Fruit fly (Drosophila melanogaster) whole organism, adult: ENCODE measurements around the gene CG3587.

ENCODE experiments used
- CG11617 ChIP-seq: fragments of 200-800 bp; sonication (Bioruptor generic); optimal IDR thresholded peaks from 2 replicates; lab custom pipeline; 2017; ENCODE audit warnings: mild to moderate bottlenecking, missing biosample characterization, missing genetic modification reagents, missing genetic modification characterization
- CG12768 ChIP-seq: fragments of 200-800 bp; sonication (Bioruptor generic); optimal IDR thresholded peaks from 2 replicates; lab custom pipeline; 2017; ENCODE audit warnings: missing biosample characterization, missing genetic modification characterization, mild to moderate bottlenecking, moderate library complexity, missing genetic modification reagents
- CG14711 ChIP-seq: fragments of 200-800 bp; sonication (Bioruptor generic); optimal IDR thresholded peaks from 2 replicates; lab custom pipeline; 2018; ENCODE audit warnings: missing biosample characterization, mild to moderate bottlenecking, missing genetic modification characterization, moderate library complexity
- CG1620 ChIP-seq: fragments of 200-800 bp; sonication (Bioruptor generic); optimal IDR thresholded peaks from 2 replicates; lab custom pipeline; 2016; ENCODE audit warnings: missing biosample characterization, missing genetic modification characterization
- CG33017 ChIP-seq: fragments of 200-800 bp; sonication (Bioruptor generic); optimal IDR thresholded peaks from 2 replicates; lab custom pipeline; 2018; ENCODE audit warnings: missing biosample characterization, mild to moderate bottlenecking, missing genetic modification characterization, moderate library complexity
- CG5204 ChIP-seq: fragments of 200-800 bp; sonication (Bioruptor generic); optimal IDR thresholded peaks from 2 replicates; lab custom pipeline; 2016; ENCODE audit warnings: missing biosample characterization, missing genetic modification characterization
- CG7045 ChIP-seq: fragments of 200-800 bp; sonication (Bioruptor generic); optimal IDR thresholded peaks from 2 replicates; lab custom pipeline; 2017; ENCODE audit warnings: missing biosample characterization, mild to moderate bottlenecking, missing genetic modification characterization
- CG7101 ChIP-seq: fragments of 200-800 bp; sonication (Bioruptor generic); optimal IDR thresholded peaks from 2 replicates; lab custom pipeline; 2018; ENCODE audit warnings: missing biosample characterization, mild to moderate bottlenecking, missing genetic modification characterization, moderate library complexity
- Clk ChIP-seq: fragments of 200-800 bp; sonication (Bioruptor generic); optimal IDR thresholded peaks from 2 replicates; lab custom pipeline; 2017; ENCODE audit warnings: missing biosample characterization, missing genetic modification characterization
- Crg-1 ChIP-seq: fragments of 200-800 bp; sonication (Bioruptor generic); optimal IDR thresholded peaks from 2 replicates; lab custom pipeline; 2016; ENCODE audit warnings: missing biosample characterization, missing genetic modification characterization
- Hr96 ChIP-seq: fragments of 200-800 bp; sonication (Bioruptor generic); optimal IDR thresholded peaks from 2 replicates; lab custom pipeline; 2016; ENCODE audit warnings: missing biosample characterization, missing genetic modification characterization
- Mnt ChIP-seq: fragments of 200-800 bp; sonication (Bioruptor generic); optimal IDR thresholded peaks from 2 replicates; lab custom pipeline; 2016; ENCODE audit warnings: missing biosample characterization, mild to moderate bottlenecking, missing genetic modification characterization
- bab1 ChIP-seq: fragments of 200-800 bp; sonication (Bioruptor generic); optimal IDR thresholded peaks from 3 replicates; lab custom pipeline; 2019; ENCODE audit warnings: missing biosample characterization, mild to moderate bottlenecking, missing genetic modification characterization, moderate library complexity
- cic ChIP-seq: fragments of 200-800 bp; sonication (Bioruptor generic); optimal IDR thresholded peaks from 2 replicates; lab custom pipeline; 2017; ENCODE audit warnings: missing biosample characterization, mild to moderate bottlenecking, missing genetic modification characterization, moderate library complexity
- cnc ChIP-seq, 2 experiments: fragments of >200 bp; optimal IDR thresholded peaks; 2 replicates each; lab custom pipeline; 2017
- kay ChIP-seq: fragments of 200-800 bp; sonication (Bioruptor generic); peaks from one replicate; lab custom pipeline; 2016; ENCODE audit warnings: missing biosample characterization, missing genetic modification characterization, borderline replicate concordance
- ovo ChIP-seq: fragments of 200-800 bp; sonication (Bioruptor generic); optimal IDR thresholded peaks from 2 replicates; lab custom pipeline; 2016; ENCODE audit warnings: missing biosample characterization, missing genetic modification characterization
- pad ChIP-seq: fragments of 200-800 bp; sonication (Bioruptor generic); optimal IDR thresholded peaks from 3 replicates; lab custom pipeline; 2017; ENCODE audit warnings: missing biosample characterization, missing genetic modification characterization, mild to moderate bottlenecking, moderate library complexity, missing genetic modification reagents
- tj ChIP-seq: fragments of 200-800 bp; sonication (Bioruptor generic); optimal IDR thresholded peaks from 3 replicates; lab custom pipeline; 2017; ENCODE audit warnings: missing biosample characterization, mild to moderate bottlenecking, missing genetic modification characterization, moderate library complexity
- toe ChIP-seq: fragments of 200-800 bp; sonication (Bioruptor generic); optimal IDR thresholded peaks from 2 replicates; lab custom pipeline; 2016; ENCODE audit warnings: missing biosample characterization, missing genetic modification characterization

The CG3587 gene

DNA sequence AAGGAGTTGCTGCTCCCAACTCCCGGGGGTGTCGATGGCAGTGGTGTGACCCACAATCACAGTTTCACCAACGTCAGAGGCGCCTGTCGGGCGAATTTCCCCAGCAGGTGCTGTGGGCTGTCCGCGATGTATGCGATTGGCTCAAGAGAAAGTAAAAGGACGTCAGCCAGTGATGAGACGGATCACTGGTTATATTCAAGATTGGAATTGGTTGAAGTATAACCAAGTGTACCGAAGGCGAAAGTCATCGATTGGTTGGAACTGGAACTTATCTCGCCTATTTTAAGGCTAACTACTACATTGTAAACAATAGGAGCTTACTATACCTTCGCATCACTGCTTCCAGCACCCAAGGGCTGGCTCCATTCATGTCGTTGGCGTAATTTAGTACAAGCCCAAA is 37.0 kb upstream of the CG3587 start, which contains the start of gene CG32801:
CG32801 (minus strand) TSS at position 101 of the 400 bp plus-strand sequence.
- no peak for TF ChIP-seq CG7045 (GFP tag; lab: Kevin White, UChicago)
- TF ChIP-seq kay (GFP tag; lab: Kevin White, UChicago): no peak

dm6 chrX:1903968-1904367 is 36.1 kb upstream of the CG3587 start:
- TF ChIP-seq ovo (GFP tag; lab: Kevin White, UChicago): peak; percentile 61
- TF ChIP-seq bab1 (GFP tag; lab: Kevin White, UChicago): peak; percentile 0
- TF ChIP-seq Clk (GFP tag; lab: Kevin White, UChicago): no peak
- no peak for TF ChIP-seq CG1620 (GFP tag; lab: Kevin White, UChicago)
- TF ChIP-seq CG33017 (tag; lab: Kevin White, UChicago): no peak
- TF ChIP-seq pad (GFP tag; lab: Kevin White, UChicago): peak; percentile 97

dm6 chrX:1907727-1908264 is 32.3 kb upstream of the CG3587 start, which contains the start of gene mip130:
Gene mip130 (plus strand): TSS chrX:1908239.
- peak; percentile 46 for TF ChIP-seq ovo (GFP tag; lab: Kevin White, UChicago)
- peak; percentile 46 for TF ChIP-seq pad (GFP tag; lab: Kevin White, UChicago)
- peak; percentile 57 for TF ChIP-seq tj
- peak; percentile 17 for TF ChIP-seq CG7045 (GFP tag; lab: Kevin White, UChicago)
- TF ChIP-seq Crg-1 (GFP tag; lab: Kevin White, UChicago): peak; percentile 55
- TF ChIP-seq cnc (optimal IDR thresholded peaks at IDR 0.05; lab: Kevin White, UChicago): no peak
- TF ChIP-seq CG12768 (GFP tag; lab: Kevin White, UChicago): peak; percentile 75
- TF ChIP-seq CG14711 (tag; lab: Kevin White, UChicago): peak; percentile 70
- TF ChIP-seq Hr96 (GFP tag; lab: Kevin White, UChicago): peak; percentile 78
- peak; percentile 79 for TF ChIP-seq bab1 (GFP tag; lab: Kevin White, UChicago)
- TF ChIP-seq toe (GFP tag; lab: Kevin White, UChicago): peak; percentile 51
- peak; percentile 81 for TF ChIP-seq CG11617 (GFP tag; lab: Kevin White, UChicago)
- TF ChIP-seq cic: no peak
- TF ChIP-seq CG33017 (tag; lab: Kevin White, UChicago): peak; percentile 42
- TF ChIP-seq CG7101 (tag; lab: Kevin White, UChicago): peak; percentile 83
- TF ChIP-seq Mnt (GFP tag; lab: Kevin White, UChicago): peak; percentile 67
- TF ChIP-seq Clk (GFP tag; lab: Kevin White, UChicago): no peak
- TF ChIP-seq CG1620 (GFP tag; lab: Kevin White, UChicago): peak; percentile 50
- no peak for TF ChIP-seq kay (GFP tag; lab: Kevin White, UChicago)
- TF ChIP-seq CG5204 (GFP tag; lab: Kevin White, UChicago): peak; percentile 25

DNA sequence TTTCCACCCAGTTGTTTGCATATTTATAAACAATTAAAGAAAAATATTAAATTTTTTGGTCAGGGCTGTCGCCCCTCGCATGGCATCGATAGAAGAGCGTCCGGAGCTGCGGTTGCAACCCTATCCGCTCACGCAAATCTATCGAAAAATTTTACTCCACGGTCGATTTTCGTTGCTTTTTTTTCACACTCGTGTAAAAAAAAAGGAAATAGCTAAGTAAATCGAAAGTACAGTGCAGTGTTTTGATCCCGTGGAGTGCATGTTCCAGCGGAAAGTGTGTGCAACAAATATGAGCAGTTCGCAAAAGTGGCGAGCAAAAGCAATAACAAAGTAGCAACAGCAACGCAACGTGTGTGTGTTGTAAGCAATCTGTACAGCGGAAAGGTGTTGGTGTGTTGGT is 31.4 kb upstream of the CG3587 start, which contains the start of the genes Edem1 and Rbcn-3B:
Edem1 (minus strand) TSS at position 71 of the 400 bp plus-strand sequence.
Rbcn-3B (plus strand) TSS at position 164 of the 400 bp plus-strand sequence.
- TF ChIP-seq bab1 (GFP tag; lab: Kevin White, UChicago) (peak; percentile 48), pad (GFP tag; lab: Kevin White, UChicago) (no peak), CG12768 (GFP tag; lab: Kevin White, UChicago) (peak; percentile 7), Crg-1 (GFP tag; lab: Kevin White, UChicago) (no peak), ovo (GFP tag; lab: Kevin White, UChicago) (no peak), Mnt (GFP tag; lab: Kevin White, UChicago) (peak; percentile 70), cnc (optimal IDR thresholded peaks at IDR 0.05; lab: Kevin White, UChicago) (no peak), CG14711 (tag; lab: Kevin White, UChicago) (peak; percentile 97)

- TF ChIP-seq Clk (GFP tag; lab: Kevin White, UChicago): no peak
- TF ChIP-seq kay (GFP tag; lab: Kevin White, UChicago): no peak
- no peak for TF ChIP-seq CG33017 (tag; lab: Kevin White, UChicago)
- TF ChIP-seq pad (GFP tag; lab: Kevin White, UChicago): peak; percentile 23
- no peak for TF ChIP-seq CG7101 (tag; lab: Kevin White, UChicago)
- TF ChIP-seq CG5204 (GFP tag; lab: Kevin White, UChicago): no peak
- TF ChIP-seq ovo (GFP tag; lab: Kevin White, UChicago): no peak
- no peak for TF ChIP-seq CG12768 (GFP tag; lab: Kevin White, UChicago)
- TF ChIP-seq cnc (optimal IDR thresholded peaks at IDR 0.05; lab: Kevin White, UChicago): no peak
- no peak for TF ChIP-seq CG14711 (tag; lab: Kevin White, UChicago)
- TF ChIP-seq bab1 (GFP tag; lab: Kevin White, UChicago): no peak
- TF ChIP-seq Crg-1 (GFP tag; lab: Kevin White, UChicago): no peak
- no peak for TF ChIP-seq tj
- TF ChIP-seq toe (GFP tag; lab: Kevin White, UChicago): no peak
- no peak for TF ChIP-seq CG1620 (GFP tag; lab: Kevin White, UChicago)
- no peak for TF ChIP-seq CG7045 (GFP tag; lab: Kevin White, UChicago)
- TF ChIP-seq Hr96 (GFP tag; lab: Kevin White, UChicago): no peak
- peak; percentile 20 for TF ChIP-seq cic
- peak; percentile 28 for TF ChIP-seq Mnt (GFP tag; lab: Kevin White, UChicago)
- TF ChIP-seq CG11617 (GFP tag; lab: Kevin White, UChicago): no peak
Measured at dm6 chrX:1909533-1909932, 30.6 kb upstream of the CG3587 start.
